Worm (Caenorhabditis elegans): ENCODE data around the gene flp-14.

The flp-14 gene

ce11 chrIII:12906611-12907037, 3.7 kb upstream of the flp-14 start (continued):
- no peak for TF ChIP-seq jun-1 (tag; optimal IDR thresholded peaks at IDR 0.05)
- no peak for TF ChIP-seq zip-11 (GFP tag; IDR thresholded peaks at IDR 0.05)
- peak; percentile 91 for TF ChIP-seq ama-1 (optimal IDR thresholded peaks at IDR 0.05)
- TF ChIP-seq tra-1 (GFP tag; IDR thresholded peaks at IDR 0.05) = no peak
- no peak for TF ChIP-seq daf-19 (GFP tag; conservative IDR thresholded peaks at IDR 0.05)
- peak; percentile 12; the same call in 1 of the 2 replicates for TF ChIP-seq dmd-6 (GFP tag; IDR thresholded peaks at IDR 0.05)
- peak; percentile 64 for TF ChIP-seq spr-1 (tag; optimal IDR thresholded peaks at IDR 0.05)
- no peak for TF ChIP-seq ceh-32 (tag; optimal IDR thresholded peaks at IDR 0.05; ENCODE audit: poor library complexity)
- TF ChIP-seq unc-130 (GFP tag; optimal IDR thresholded peaks at IDR 0.05) = no peak
- TF ChIP-seq ztf-11 (tag; optimal IDR thresholded peaks at IDR 0.05) = no peak
- TF ChIP-seq dmd-8 (GFP tag; IDR thresholded peaks at IDR 0.05) = no peak
- no peak for TF ChIP-seq egl-27 (tag; optimal IDR thresholded peaks at IDR 0.05)
- TF ChIP-seq hmg-1.1 (GFP tag; IDR thresholded peaks at IDR 0.05) = 0 out of 2 replicates have a peak, but pooled peaks have one; percentile 10
- peak; percentile 53; the same call in 1 of the 2 replicates for TF ChIP-seq pha-4 (GFP tag; IDR thresholded peaks at IDR 0.05)
- no peak for TF ChIP-seq pha-4 (tag; optimal IDR thresholded peaks at IDR 0.05)
- TF ChIP-seq F37D6.2 (tag; optimal IDR thresholded peaks at IDR 0.05) = no peak
- TF ChIP-seq Y48G9A.11 (GFP tag; IDR thresholded peaks at IDR 0.05) = no peak
- no peak for TF ChIP-seq nhr-6 (tag; optimal IDR thresholded peaks at IDR 0.05)
- TF ChIP-seq fkh-10 (GFP tag; optimal IDR thresholded peaks at IDR 0.05) = no peak
- TF ChIP-seq ctbp-1 (GFP tag; IDR thresholded peaks at IDR 0.05) = 0 out of 2 replicates have a peak, but pooled peaks have one; percentile 34
- TF ChIP-seq Y5F2A.4 (GFP tag; optimal IDR thresholded peaks at IDR 0.05) = peak; percentile 20
- TF ChIP-seq lin-38 (GFP tag; IDR thresholded peaks at IDR 0.05) = peak; percentile 72
- TF ChIP-seq nhr-41 (GFP tag; IDR thresholded peaks at IDR 0.05) = no peak
- TF ChIP-seq lim-7 (GFP tag; IDR thresholded peaks at IDR 0.05) = no peak
- TF ChIP-seq fos-1 (tag; optimal IDR thresholded peaks at IDR 0.05) = no peak
- no peak for TF ChIP-seq mxl-3 (GFP tag; optimal IDR thresholded peaks at IDR 0.05)
- TF ChIP-seq T20F7.1 (GFP tag; optimal IDR thresholded peaks at IDR 0.05) = no peak
- TF ChIP-seq attf-4 (tag; optimal IDR thresholded peaks at IDR 0.05) = no peak
- no peak for TF ChIP-seq pqm-1 (tag; optimal IDR thresholded peaks at IDR 0.05)
- no peak for TF ChIP-seq skn-1 (tag; optimal IDR thresholded peaks at IDR 0.05)
- no peak for TF ChIP-seq mxl-2 (GFP tag; conservative IDR thresholded peaks at IDR 0.05)
- TF ChIP-seq nhr-77 (tag; optimal IDR thresholded peaks at IDR 0.05) = no peak
- no peak for TF ChIP-seq dmd-9 (GFP tag; IDR thresholded peaks at IDR 0.05)
- no peak for TF ChIP-seq ceh-28 (tag; optimal IDR thresholded peaks at IDR 0.05)
- TF ChIP-seq lin-15B (tag; optimal IDR thresholded peaks at IDR 0.05) = no peak
- TF ChIP-seq daf-16 (GFP tag; optimal IDR thresholded peaks at IDR 0.05) = no peak
- peak; percentile 32 for TF ChIP-seq daf-16 (tag; optimal IDR thresholded peaks at IDR 0.05)
- no peak for TF ChIP-seq gei-8 (GFP tag; optimal IDR thresholded peaks at IDR 0.05)
- no peak for TF ChIP-seq zag-1 (tag; optimal IDR thresholded peaks at IDR 0.05)
- TF ChIP-seq Y75B8A.6 (GFP tag; IDR thresholded peaks at IDR 0.05) = no peak
- TF ChIP-seq ZK546.5 (tag; optimal IDR thresholded peaks at IDR 0.05) = no peak
- peak; percentile 1 for TF ChIP-seq zip-2 (tag; optimal IDR thresholded peaks at IDR 0.05)
- TF ChIP-seq nhr-237 (tag; optimal IDR thresholded peaks at IDR 0.05) = no peak
- TF ChIP-seq zfp-3 (GFP tag; conservative IDR thresholded peaks at IDR 0.05) = no peak; the same call in 1 of the 2 replicates
- TF ChIP-seq zfp-2 (tag; optimal IDR thresholded peaks at IDR 0.05) = no peak
- TF ChIP-seq ces-1 (GFP tag; optimal IDR thresholded peaks at IDR 0.05) = no peak
- no peak; the same call in 1 of the 2 replicates for TF ChIP-seq egl-43 (GFP tag; IDR thresholded peaks at IDR 0.05)
- TF ChIP-seq daf-8 (GFP tag; IDR thresholded peaks at IDR 0.05) = no peak
- no peak for TF ChIP-seq nhr-28 (tag; optimal IDR thresholded peaks at IDR 0.05)
- TF ChIP-seq sdz-12 (GFP tag; optimal IDR thresholded peaks at IDR 0.05) = no peak
- peak; percentile 78 for TF ChIP-seq nhr-102 (tag; optimal IDR thresholded peaks at IDR 0.05)
- peak; percentile 85 for TF ChIP-seq aha-1 (tag)
- no peak for TF ChIP-seq Y105C5A.15 (GFP tag; IDR thresholded peaks at IDR 0.05)
- TF ChIP-seq R02D3.7 (tag; optimal IDR thresholded peaks at IDR 0.05) = no peak
